Fruit fly (Drosophila melanogaster): Measurements from ENCODE around the gene elav.

The elav gene

dm6 chrX:499589-500041, 23.4 kb downstream of the elav start (continued):
- TF ChIP-seq CG17802 (tag; optimal IDR thresholded peaks at IDR 0.05) (no peak), CG6791 (GFP tag; IDR thresholded peaks at IDR 0.05; ENCODE audit: partially characterized antibody) (no peak), Xbp1 (GFP tag; optimal IDR thresholded peaks at IDR 0.05) (peak; percentile 71), NC2β (GFP tag; optimal IDR thresholded peaks at IDR 0.05) (peak; percentile 59), CG18599 (GFP tag; optimal IDR thresholded peaks at IDR 0.05) (peak; percentile 95), CG14965 (GFP tag; optimal IDR thresholded peaks at IDR 0.05; ENCODE audit: borderline replicate concordance) (peak; percentile 52), seq (GFP tag; IDR thresholded peaks at IDR 0.05) (peak; percentile 76), CG16813 (GFP tag; IDR thresholded peaks at IDR 0.05; ENCODE audit: partially characterized antibody) (no peak), CG31441 (GFP tag; IDR thresholded peaks at IDR 0.05) (no peak), twi (tag; optimal IDR thresholded peaks at IDR 0.05) (peak; percentile 43), Dp (GFP tag; optimal IDR thresholded peaks at IDR 0.05) (no peak), Sry-β (GFP tag; optimal IDR thresholded peaks at IDR 0.05) (no peak), Dll (GFP tag; IDR thresholded peaks at IDR 0.05; ENCODE audit: partially characterized antibody) (no peak), CG7372 (GFP tag; IDR thresholded peaks at IDR 0.05) (peak; percentile 68), so (GFP tag; IDR thresholded peaks at IDR 0.05) (peak; percentile 85; the same call in 2 of the 3 replicates), CG9215 (GFP tag; IDR thresholded peaks at IDR 0.05) (peak; percentile 74), Hmx (GFP tag; optimal IDR thresholded peaks at IDR 0.05) (peak; percentile 57), dmrt11E (tag; optimal IDR thresholded peaks at IDR 0.05) (peak; percentile 47), her (GFP tag; optimal IDR thresholded peaks at IDR 0.05) (peak; percentile 71), amos (GFP tag; IDR thresholded peaks at IDR 0.05; ENCODE audit: partially characterized antibody) (no peak), dan (GFP tag; IDR thresholded peaks at IDR 0.05) (no peak), CG3065 (GFP tag; optimal IDR thresholded peaks at IDR 0.05) (peak; percentile 50), Asciz (GFP tag; optimal IDR thresholded peaks at IDR 0.05) (peak; percentile 73), CrebB (tag; optimal IDR thresholded peaks at IDR 0.05) (peak; percentile 87), CG14441 (GFP tag; IDR thresholded peaks at IDR 0.05) (peak; percentile 68), CG4404 (GFP tag; IDR thresholded peaks at IDR 0.05) (peak; percentile 52; the same call in 1 of the 2 replicates), danr (GFP tag; IDR thresholded peaks at IDR 0.05) (peak; percentile 60; the same call in 1 of the 2 replicates), disco-r (GFP tag; optimal IDR thresholded peaks at IDR 0.05) (peak; percentile 66), chm (GFP tag; IDR thresholded peaks at IDR 0.05) (no peak; the same call in 1 of the 2 replicates), PHDP (tag; optimal IDR thresholded peaks at IDR 0.05) (peak; percentile 87), toy (GFP tag; IDR thresholded peaks at IDR 0.05) (no peak; the same call in 1 of the 2 replicates), CG9609 (GFP tag; optimal IDR thresholded peaks at IDR 0.05) (peak; percentile 74), CG2129 (GFP tag; IDR thresholded peaks at IDR 0.05; ENCODE audit: partially characterized antibody) (no peak), CG17361 (GFP tag; IDR thresholded peaks at IDR 0.05) (peak; percentile 75), Atf6 (GFP tag; IDR thresholded peaks at IDR 0.05) (peak; percentile 89), CG3407 (GFP tag; optimal IDR thresholded peaks at IDR 0.05) (peak; percentile 71), tx (GFP tag; optimal IDR thresholded peaks at IDR 0.05) (peak; percentile 82), Dip3 (GFP tag; optimal IDR thresholded peaks at IDR 0.05) (peak; percentile 77), CG13123 (GFP tag; optimal IDR thresholded peaks at IDR 0.05) (peak; percentile 53), abd-A (tag; optimal IDR thresholded peaks at IDR 0.05) (peak; percentile 76), gcm (GFP tag; optimal IDR thresholded peaks at IDR 0.05) (peak; percentile 82), Rx (GFP tag; IDR thresholded peaks at IDR 0.05) (0 out of 2 replicates have a peak, but pooled peaks have one; percentile 18), CG4282 (GFP tag; optimal IDR thresholded peaks at IDR 0.05) (peak; percentile 54), tna (GFP tag; IDR thresholded peaks at IDR 0.05; ENCODE audit: partially characterized antibody) (no peak), crc (GFP tag; optimal IDR thresholded peaks at IDR 0.05) (peak; percentile 67), CG17186 (GFP tag; optimal IDR thresholded peaks at IDR 0.05) (peak; percentile 5), CG16779 (GFP tag; IDR thresholded peaks at IDR 0.05) (no peak), ERR (GFP tag; optimal IDR thresholded peaks at IDR 0.05) (peak; percentile 68), sens-2 (GFP tag; IDR thresholded peaks at IDR 0.05) (no peak), unc-4 (GFP tag; IDR thresholded peaks at IDR 0.05; ENCODE audit: partially characterized antibody) (no peak)

All from whole organism, embryonic.